Worm (Caenorhabditis elegans) whole organism, early embryonic: Measurements from ENCODE around the gene tag-10.

Source experiments
- aly-1 ChIP-seq: sonication (generic microtip); optimal IDR thresholded peaks from 2 replicates; lab custom pipeline; 2016; ENCODE audit warnings: missing genetic modification characterization, missing compliant biosample characterization
- ama-1 ChIP-seq: fragments of 150-350 bp; optimal IDR thresholded peaks from 2 replicates; lab custom pipeline; 2014
- ets-7 ChIP-seq: sonication (generic microtip); optimal IDR thresholded peaks from 2 replicates; lab custom pipeline; 2016; ENCODE audit warnings: missing genotype, missing genetic modification characterization, missing compliant biosample characterization
- hnd-1 ChIP-seq: sonication (generic microtip); optimal IDR thresholded peaks from 2 replicates; lab custom pipeline; 2016; ENCODE audit warnings: missing genetic modification characterization, missing compliant biosample characterization
- sea-1 ChIP-seq: fragments of 200-800 bp; sonication (Bioruptor generic); conservative IDR thresholded peaks from 2 replicates; pipeline ENCODE4 v1.3.6; 2022; ENCODE audit warnings: missing genetic modification characterization, missing compliant biosample characterization
- tbx-37 ChIP-seq: fragments of 200-800 bp; sonication (Bioruptor generic); conservative IDR thresholded peaks from 2 replicates; pipeline ENCODE4 v1.3.6; 2022; ENCODE audit warnings: missing genetic modification reagents, missing genetic modification characterization, missing compliant biosample characterization
- tra-4 ChIP-seq: sonication (generic microtip); optimal IDR thresholded peaks from 2 replicates; lab custom pipeline; 2017; ENCODE audit warnings: missing genetic modification characterization, missing compliant biosample characterization

ce11 chrII:13637941-13638489 is 5.6 kb downstream of the tag-10 start, which contains the start of gene phdh-1:
- TF ChIP-seq tra-4 = no peak
- TF ChIP-seq tbx-37 = no peak
- no peak for TF ChIP-seq sea-1 (GFP tag; lab: Robert Waterston, UW)
- TF ChIP-seq ama-1 (lab: Kevin White, UChicago) = no peak
- TF ChIP-seq hnd-1 (tag; lab: Kevin White, UChicago) = no peak
- TF ChIP-seq ets-7 = no peak
- no peak for TF ChIP-seq aly-1
